Worm (Caenorhabditis elegans) whole organism, young adult: ENCODE measurements around the gene R13H7.2.

Experiments
- B0035.1 ChIP-seq: sonication (generic microtip); optimal IDR thresholded peaks from 2 replicates; lab custom pipeline; 2016; ENCODE audit warnings: missing genetic modification characterization, mild to moderate bottlenecking, missing compliant biosample characterization, missing genotype, missing genetic modification reagents
- F49E8.2 ChIP-seq: sonication (generic microtip); optimal IDR thresholded peaks from 3 replicates; lab custom pipeline; 2017; ENCODE audit warnings: missing genetic modification characterization, mild to moderate bottlenecking, missing compliant biosample characterization, antibody characterized with exemption, moderate library complexity; ENCODE audit not compliant: insufficient read depth
- K12H6.12 ChIP-seq: fragments of 200-800 bp; sonication (Bioruptor generic); optimal IDR thresholded peaks from 2 replicates; lab custom pipeline; 2018; ENCODE audit warnings: mild to moderate bottlenecking, missing genetic modification characterization, missing compliant biosample characterization
- Y53G8AR.9 ChIP-seq: fragments of 200-800 bp; sonication (Bioruptor generic); conservative IDR thresholded peaks from 2 replicates; pipeline ENCODE4 v1.3.6; 2022; ENCODE audit warnings: missing genetic modification reagents, missing genetic modification characterization, missing compliant biosample characterization
- athp-1 ChIP-seq: sonication (generic microtip); optimal IDR thresholded peaks from 2 replicates; lab custom pipeline; 2017; ENCODE audit warnings: mild to moderate bottlenecking, missing genetic modification characterization, missing compliant biosample characterization
- egrh-3 ChIP-seq: fragments of 200-800 bp; sonication (Bioruptor generic); IDR thresholded peaks from 2 replicates; pipeline ENCODE4 v1.3.6; 2022; ENCODE audit warnings: missing genetic modification reagents, missing genetic modification characterization, missing compliant biosample characterization
- mxl-1 ChIP-seq: sonication (generic microtip); optimal IDR thresholded peaks from 2 replicates; lab custom pipeline; 2016; ENCODE audit warnings: missing genetic modification characterization, missing compliant biosample characterization
- nfya-1 ChIP-seq: sonication (generic microtip); optimal IDR thresholded peaks from 2 replicates; lab custom pipeline; 2017; ENCODE audit warnings: antibody characterized with exemption, missing compliant biosample characterization, missing genetic modification characterization, borderline replicate concordance; ENCODE audit not compliant: insufficient read depth
- rpc-1 ChIP-seq, 2 experiments: fragments of 150-350 bp in 1 of 2; sonication (generic microtip) in 1 of 2; optimal IDR thresholded peaks; 2 replicates each; lab custom pipeline; 2014 to 2018; ENCODE audit warnings: missing biosample characterization in 1 of 2, missing genetic modification characterization in 1 of 2, missing genetic modification reagents in 1 of 2, missing genotype in 1 of 2
- sdz-38 ChIP-seq: sonication (generic microtip); optimal IDR thresholded peaks from 2 replicates; lab custom pipeline; 2016; ENCODE audit warnings: missing genotype, missing genetic modification characterization, missing compliant biosample characterization
- sea-2 ChIP-seq: fragments of 200-800 bp; sonication (Bioruptor generic); IDR thresholded peaks from 2 replicates; pipeline ENCODE4 v1.3.6; 2022; ENCODE audit warnings: missing genetic modification characterization, missing compliant biosample characterization
- unc-130 ChIP-seq: sonication (generic microtip); optimal IDR thresholded peaks from 2 replicates; lab custom pipeline; 2016; ENCODE audit warnings: missing genetic modification reagents, missing genetic modification characterization, missing compliant biosample characterization

DNA sequence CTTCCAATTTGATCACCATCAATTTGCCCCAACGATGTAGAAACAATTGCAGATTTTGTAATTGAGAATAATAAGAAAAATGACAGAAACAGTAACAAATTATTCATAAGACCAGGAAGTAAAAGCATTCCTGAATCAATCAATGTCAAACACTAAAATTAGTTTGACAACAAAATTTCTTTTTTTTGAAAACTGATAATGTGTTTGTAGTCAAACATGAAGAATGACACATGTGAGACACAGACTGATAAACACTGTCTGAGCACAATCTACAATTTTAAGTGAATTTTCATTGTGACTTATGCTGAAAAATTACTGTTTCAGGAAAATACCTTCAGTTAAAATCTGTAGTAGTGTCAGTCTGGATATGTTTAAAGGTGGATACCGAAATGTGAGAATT, 57.0 kb downstream of the R13H7.2 start, which contains the start of the genes cest-4 and C17H12.11:
- TF ChIP-seq nfya-1: no peak
- TF ChIP-seq sea-2: no peak
- no peak for TF ChIP-seq athp-1 (tag; lab: Kevin White, UChicago)
- TF ChIP-seq B0035.1 (tag; lab: Kevin White, UChicago): no peak
- TF ChIP-seq rpc-1 (optimal IDR thresholded peaks at IDR 0.05; lab: Kevin White, UChicago): no peak
- TF ChIP-seq rpc-1 (tag; optimal IDR thresholded peaks at IDR 0.05; lab: Kevin White, UChicago): no peak
- TF ChIP-seq K12H6.12 (tag; lab: Kevin White, UChicago): no peak
- no peak for TF ChIP-seq unc-130 (GFP tag; lab: Kevin White, UChicago)
- no peak for TF ChIP-seq egrh-3 (GFP tag; lab: Robert Waterston, UW)
- TF ChIP-seq Y53G8AR.9: no peak
- no peak for TF ChIP-seq F49E8.2
- TF ChIP-seq mxl-1 (tag; lab: Kevin White, UChicago): no peak
- no peak for TF ChIP-seq sdz-38 (tag; lab: Kevin White, UChicago)
